Worm (Caenorhabditis elegans) whole organism, early embryonic: ENCODE results near the gene K12H6.2.

Experiments
- aly-1 ChIP-seq: sonication (generic microtip); optimal IDR thresholded peaks from 2 replicates; lab custom pipeline; 2016; ENCODE audit warnings: missing genetic modification characterization, missing compliant biosample characterization
- ama-1 ChIP-seq: fragments of 150-350 bp; optimal IDR thresholded peaks from 2 replicates; lab custom pipeline; 2014
- ceh-13 ChIP-seq: fragments of 200-800 bp; sonication (Bioruptor generic); optimal IDR thresholded peaks from 2 replicates; lab custom pipeline; 2018; ENCODE audit warnings: mild to moderate bottlenecking, missing genetic modification characterization, missing compliant biosample characterization
- hmbx-1 ChIP-seq: sonication (generic microtip); optimal IDR thresholded peaks from 2 replicates; lab custom pipeline; 2016; ENCODE audit warnings: mild to moderate bottlenecking, missing genetic modification characterization, missing compliant biosample characterization
- hmg-4 ChIP-seq: fragments of 200-800 bp; sonication (Bioruptor generic); optimal IDR thresholded peaks from 2 replicates; lab custom pipeline; 2018; ENCODE audit warnings: mild to moderate bottlenecking, missing genetic modification characterization, missing compliant biosample characterization
- hnd-1 ChIP-seq: sonication (generic microtip); optimal IDR thresholded peaks from 2 replicates; lab custom pipeline; 2016; ENCODE audit warnings: missing genetic modification characterization, missing compliant biosample characterization
- scrt-1 ChIP-seq: fragments of 200-800 bp; sonication (Bioruptor generic); IDR thresholded peaks from 2 replicates; pipeline ENCODE4 v1.3.6; 2022; ENCODE audit warnings: missing genetic modification characterization, missing compliant biosample characterization
- tbx-37 ChIP-seq: fragments of 200-800 bp; sonication (Bioruptor generic); conservative IDR thresholded peaks from 2 replicates; pipeline ENCODE4 v1.3.6; 2022; ENCODE audit warnings: missing genetic modification reagents, missing genetic modification characterization, missing compliant biosample characterization
- tra-4 ChIP-seq: sonication (generic microtip); optimal IDR thresholded peaks from 2 replicates; lab custom pipeline; 2017; ENCODE audit warnings: missing genetic modification characterization, missing compliant biosample characterization

DNA sequence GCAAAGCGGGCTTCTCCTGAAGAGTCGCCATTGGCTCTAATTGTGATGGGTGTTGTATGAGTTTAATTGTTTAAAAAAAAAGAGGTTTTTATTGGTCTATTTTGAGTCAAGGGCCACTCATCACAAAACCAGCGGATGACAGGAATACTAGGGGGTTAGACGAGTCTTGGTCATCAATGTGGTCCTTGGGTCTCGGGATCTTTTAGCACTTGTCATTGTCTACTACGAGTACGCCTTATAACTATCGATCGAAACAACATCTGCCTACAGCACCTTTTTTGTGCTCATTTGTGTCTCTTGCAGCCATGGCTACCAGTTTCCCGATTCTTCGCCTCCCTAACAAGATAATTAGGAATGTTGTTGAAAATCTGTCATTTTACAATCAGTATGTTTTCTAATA, 50.7 kb downstream of the K12H6.2 start, which contains the start of gene fbxb-108:
- no peak for TF ChIP-seq tbx-37 (GFP tag; lab: Robert Waterston, UW)
- no peak for TF ChIP-seq hnd-1 (tag; lab: Kevin White, UChicago)
- no peak for TF ChIP-seq ama-1 (lab: Kevin White, UChicago)
- no peak for TF ChIP-seq aly-1 (tag; lab: Kevin White, UChicago)
- TF ChIP-seq hmg-4 (GFP tag; lab: Kevin White, UChicago) = no peak
- TF ChIP-seq scrt-1 (GFP tag; lab: Robert Waterston, UW) = no peak
- no peak for TF ChIP-seq tra-4 (tag; lab: Kevin White, UChicago)
- TF ChIP-seq hmbx-1 (tag; lab: Kevin White, UChicago) = no peak
- TF ChIP-seq ceh-13 (GFP tag; lab: Kevin White, UChicago) = no peak
